Worm (Caenorhabditis elegans): ENCODE results near the gene F47C12.13.

DNA sequence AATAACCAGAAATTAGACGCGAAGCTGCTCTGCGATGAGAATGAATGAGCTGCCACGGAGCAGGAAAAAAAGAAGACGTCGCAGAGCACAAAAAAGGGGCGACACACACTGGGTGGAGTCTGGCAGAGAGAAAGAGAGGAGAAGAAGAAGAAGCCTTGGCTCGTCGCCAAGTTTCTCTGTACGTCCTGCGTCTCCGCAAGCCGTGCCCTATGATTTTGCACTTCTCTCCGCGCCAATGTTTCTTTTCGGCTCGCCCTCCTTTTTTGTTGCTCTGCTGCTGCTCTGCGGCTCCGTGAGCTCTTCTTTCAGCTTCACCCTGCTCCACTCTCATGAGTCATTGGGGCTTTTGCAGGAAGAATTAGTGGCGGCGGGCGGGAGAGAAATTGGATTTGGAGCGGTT lies 40.7 kb upstream of the F47C12.13 start, which contains the start of gene hlh-30:
- TF ChIP-seq blmp-1 (tag; optimal IDR thresholded peaks at IDR 0.05) (no peak), unc-62 (GFP tag; optimal IDR thresholded peaks at IDR 0.05) (no peak), elt-1 (tag; optimal IDR thresholded peaks at IDR 0.05; ENCODE audit: borderline replicate concordance, insufficient read depth) (no peak), drap-1 (GFP tag; optimal IDR thresholded peaks at IDR 0.05) (no peak), ztf-11 (tag; optimal IDR thresholded peaks at IDR 0.05) (no peak), mab-5 (tag; optimal IDR thresholded peaks at IDR 0.05) (no peak), elt-3 (tag; optimal IDR thresholded peaks at IDR 0.05) (no peak), snpc-4 (tag; optimal IDR thresholded peaks at IDR 0.05) (no peak)

All from whole organism, mixed stage, embryonic.